Worm (Caenorhabditis elegans): ENCODE measurements around the gene srg-22.
"Not testable (repeated sequence)": the region's sequence is repeated elsewhere in the genome, so short reads cannot be mapped to it uniquely, and the experiment has no call there.

The srg-22 gene

ce11 chrII:3093352-3093751, at the start of gene srg-22:
Gene srg-22 (minus strand): TSS chrII:3093452.
- no peak for TF ChIP-seq W03F9.2 (tag; optimal IDR thresholded peaks at IDR 0.05)
- no peak for TF ChIP-seq him-1 (tag; optimal IDR thresholded peaks at IDR 0.05)
- TF ChIP-seq dao-5 (tag; optimal IDR thresholded peaks at IDR 0.05) = no peak

- not testable (repeated sequence) for TF ChIP-seq dao-5, W03F9.2, him-1 (tag; optimal IDR thresholded peaks at IDR 0.05)
These were observed 49.6 kb upstream of the srg-22 start, which contains the start of gene sri-42 for ce11 chrII:3142855-3143254. Gene sri-42 (minus strand): TSS chrII:3142955.

ce11 chrII:3137804-3138203, 44.6 kb upstream of the srg-22 start, which contains the start of gene sri-54:
Gene sri-54 (minus strand): TSS chrII:3137904.
- TF ChIP-seq him-1 (tag; optimal IDR thresholded peaks at IDR 0.05) (no peak), W03F9.2 (tag; optimal IDR thresholded peaks at IDR 0.05) (no peak), dao-5 (tag; optimal IDR thresholded peaks at IDR 0.05) (no peak)

- TF ChIP-seq dao-5 (tag; optimal IDR thresholded peaks at IDR 0.05) (no peak), him-1 (tag; optimal IDR thresholded peaks at IDR 0.05) (no peak), W03F9.2 (tag; optimal IDR thresholded peaks at IDR 0.05) (no peak)
These were observed 42.0 kb upstream of the srg-22 start for ce11 chrII:3135293-3135692.

ce11 chrII:3129007-3129406, 35.8 kb upstream of the srg-22 start, which contains the start of gene chil-24:
Gene chil-24 (plus strand): TSS chrII:3129162.
- no peak for TF ChIP-seq dao-5 (tag; optimal IDR thresholded peaks at IDR 0.05)
- no peak for TF ChIP-seq him-1 (tag; optimal IDR thresholded peaks at IDR 0.05)
- TF ChIP-seq W03F9.2 (tag; optimal IDR thresholded peaks at IDR 0.05) = no peak

ce11 chrII:3126741-3127140, 33.5 kb upstream of the srg-22 start, which contains the start of gene ins-31:
Gene ins-31 (plus strand): TSS chrII:3127041.
- TF ChIP-seq dao-5, him-1, W03F9.2 (tag; optimal IDR thresholded peaks at IDR 0.05): not testable (repeated sequence)

ce11 chrII:3126341-3126740, 33.1 kb upstream of the srg-22 start, which contains the start of gene ins-19:
Gene ins-19 (minus strand): TSS chrII:3126441.
- TF ChIP-seq W03F9.2 (tag; optimal IDR thresholded peaks at IDR 0.05) = no peak
- TF ChIP-seq him-1 (tag; optimal IDR thresholded peaks at IDR 0.05) = no peak
- no peak for TF ChIP-seq dao-5 (tag; optimal IDR thresholded peaks at IDR 0.05)

ce11 chrII:3123206-3123605, 30.0 kb upstream of the srg-22 start, which contains the start of gene srh-71:
Gene srh-71 (plus strand): TSS chrII:3123506.
- TF ChIP-seq dao-5 (tag; optimal IDR thresholded peaks at IDR 0.05) (no peak), him-1 (tag; optimal IDR thresholded peaks at IDR 0.05) (no peak), W03F9.2 (tag; optimal IDR thresholded peaks at IDR 0.05) (no peak)

ce11 chrII:3118907-3119382, 25.7 kb upstream of the srg-22 start, which contains the start of gene T10D4.6:
Gene T10D4.6 (plus strand): TSS chrII:3119332.
- no peak for TF ChIP-seq dao-5 (tag; optimal IDR thresholded peaks at IDR 0.05)
- TF ChIP-seq W03F9.2 (tag; optimal IDR thresholded peaks at IDR 0.05) = no peak
- no peak for TF ChIP-seq him-1 (tag; optimal IDR thresholded peaks at IDR 0.05)

- TF ChIP-seq dao-5 (tag; optimal IDR thresholded peaks at IDR 0.05) = no peak
These were observed 24.2 kb upstream of the srg-22 start, which contains the start of gene T10D4.7 for ce11 chrII:3117471-3117870. Gene T10D4.7 (plus strand): TSS chrII:3117771.

- TF ChIP-seq dao-5 (tag; optimal IDR thresholded peaks at IDR 0.05) = no peak
- TF ChIP-seq him-1 (tag; optimal IDR thresholded peaks at IDR 0.05) = no peak
These were observed 20.7 kb upstream of the srg-22 start, which contains the start of gene clec-123 for ce11 chrII:3113934-3114333. Gene clec-123 (plus strand): TSS chrII:3114234.

ce11 chrII:3113289-3113688, 20.0 kb upstream of the srg-22 start:
- TF ChIP-seq W03F9.2 (tag; optimal IDR thresholded peaks at IDR 0.05) = no peak

- TF ChIP-seq him-1 (tag; optimal IDR thresholded peaks at IDR 0.05) = no peak
- TF ChIP-seq W03F9.2 (tag; optimal IDR thresholded peaks at IDR 0.05) = no peak
- no peak for TF ChIP-seq dao-5 (tag; optimal IDR thresholded peaks at IDR 0.05)
These were observed 19.1 kb upstream of the srg-22 start, which contains the start of gene Y25C1A.2 for ce11 chrII:3112313-3112712. Gene Y25C1A.2 (plus strand): TSS chrII:3112613.

- TF ChIP-seq him-1 (tag; optimal IDR thresholded peaks at IDR 0.05) (no peak), W03F9.2 (tag; optimal IDR thresholded peaks at IDR 0.05) (no peak), dao-5 (tag; optimal IDR thresholded peaks at IDR 0.05) (no peak)
These were observed 17.9 kb upstream of the srg-22 start, which contains the start of gene Y25C1A.13 for ce11 chrII:3111147-3111546. Gene Y25C1A.13 (minus strand): TSS chrII:3111247.

ce11 chrII:3110099-3110498, 16.8 kb upstream of the srg-22 start:
- no peak for TF ChIP-seq W03F9.2 (tag; optimal IDR thresholded peaks at IDR 0.05)
- no peak for TF ChIP-seq him-1 (tag; optimal IDR thresholded peaks at IDR 0.05)
- no peak for TF ChIP-seq dao-5 (tag; optimal IDR thresholded peaks at IDR 0.05)
